Worm (Caenorhabditis elegans): Measurements from ENCODE around the gene magi-1.

The magi-1 gene

ce11 chrIV:11714739-11715138 is at the start of gene magi-1:
TSS of gene magi-1 (plus strand) at chrIV:11715039.
- TF ChIP-seq tbx-2 (tag; optimal IDR thresholded peaks at IDR 0.05): no peak
- no peak for TF ChIP-seq egl-27 (tag; optimal IDR thresholded peaks at IDR 0.05)
- no peak for TF ChIP-seq ztf-4 (tag; optimal IDR thresholded peaks at IDR 0.05)
- no peak for TF ChIP-seq elt-1 (tag; optimal IDR thresholded peaks at IDR 0.05)
- no peak for TF ChIP-seq ztf-11 (tag; optimal IDR thresholded peaks at IDR 0.05)
- TF ChIP-seq nhr-25 (tag; optimal IDR thresholded peaks at IDR 0.05): no peak

- TF ChIP-seq lin-15B (tag; optimal IDR thresholded peaks at IDR 0.05) (no peak), R02D3.7 (tag; optimal IDR thresholded peaks at IDR 0.05) (no peak), nhr-11 (tag; optimal IDR thresholded peaks at IDR 0.05) (no peak), ceh-28 (tag; optimal IDR thresholded peaks at IDR 0.05) (no peak), ceh-82 (tag; optimal IDR thresholded peaks at IDR 0.05) (no peak), zag-1 (tag; optimal IDR thresholded peaks at IDR 0.05) (no peak)
Observed at ce11 chrIV:11668001-11668400, 46.8 kb upstream of the magi-1 start, which contains the start of gene atg-4.2. TSS of gene atg-4.2 (plus strand) at chrIV:11668024.

ce11 chrIV:11673543-11673942 is 41.3 kb upstream of the magi-1 start, which contains the start of gene inx-8:
TSS of gene inx-8 (plus strand) at chrIV:11673843.
- TF ChIP-seq egl-5 (tag; optimal IDR thresholded peaks at IDR 0.05) (no peak), fkh-2 (tag; optimal IDR thresholded peaks at IDR 0.05) (no peak), nhr-25 (tag; optimal IDR thresholded peaks at IDR 0.05) (no peak), nhr-23 (tag; optimal IDR thresholded peaks at IDR 0.05) (no peak), nhr-67 (tag; optimal IDR thresholded peaks at IDR 0.05) (no peak), ztf-4 (tag; optimal IDR thresholded peaks at IDR 0.05) (no peak), nhr-12 (tag; optimal IDR thresholded peaks at IDR 0.05) (no peak), egl-27 (tag; optimal IDR thresholded peaks at IDR 0.05) (no peak), nhr-237 (tag; optimal IDR thresholded peaks at IDR 0.05) (no peak), pqm-1 (tag; optimal IDR thresholded peaks at IDR 0.05) (no peak), pha-4 (tag; optimal IDR thresholded peaks at IDR 0.05) (no peak), ama-1 (optimal IDR thresholded peaks at IDR 0.05) (no peak), nhr-76 (tag; optimal IDR thresholded peaks at IDR 0.05) (no peak), lin-39 (tag; optimal IDR thresholded peaks at IDR 0.05) (no peak), hmg-11 (tag; optimal IDR thresholded peaks at IDR 0.05) (no peak), sea-2 (GFP tag; optimal IDR thresholded peaks at IDR 0.05) (no peak), R02D3.7 (tag; optimal IDR thresholded peaks at IDR 0.05) (no peak), eor-1 (tag; optimal IDR thresholded peaks at IDR 0.05) (no peak), fos-1 (tag; optimal IDR thresholded peaks at IDR 0.05) (no peak), ceh-82 (tag; optimal IDR thresholded peaks at IDR 0.05) (no peak)

ce11 chrIV:11676054-11676453 is 38.8 kb upstream of the magi-1 start, which contains the start of gene inx-9:
TSS of gene inx-9 (plus strand) at chrIV:11676354.
- TF ChIP-seq nhr-23 (tag; optimal IDR thresholded peaks at IDR 0.05) (no peak), elt-2 (tag; optimal IDR thresholded peaks at IDR 0.05) (no peak), lin-15B (tag; optimal IDR thresholded peaks at IDR 0.05) (no peak), ceh-16 (tag; optimal IDR thresholded peaks at IDR 0.05) (no peak), nhr-43 (tag; optimal IDR thresholded peaks at IDR 0.05; ENCODE audit: poor library complexity, severe bottlenecking) (no peak), nhr-76 (tag; optimal IDR thresholded peaks at IDR 0.05) (no peak), nhr-67 (tag; optimal IDR thresholded peaks at IDR 0.05) (no peak), jun-1 (tag; optimal IDR thresholded peaks at IDR 0.05) (no peak), mml-1 (tag; optimal IDR thresholded peaks at IDR 0.05) (no peak), unc-62 (GFP tag; optimal IDR thresholded peaks at IDR 0.05) (no peak)

- TF ChIP-seq egl-27 (tag; optimal IDR thresholded peaks at IDR 0.05) (no peak), fkh-2 (tag; optimal IDR thresholded peaks at IDR 0.05) (no peak), ztf-11 (tag; optimal IDR thresholded peaks at IDR 0.05) (no peak), sea-2 (GFP tag; optimal IDR thresholded peaks at IDR 0.05) (no peak), nhr-28 (tag; optimal IDR thresholded peaks at IDR 0.05) (no peak), nhr-76 (tag; optimal IDR thresholded peaks at IDR 0.05) (no peak), pha-4 (tag; optimal IDR thresholded peaks at IDR 0.05) (no peak), nhr-77 (tag; optimal IDR thresholded peaks at IDR 0.05) (no peak), nhr-12 (tag; optimal IDR thresholded peaks at IDR 0.05) (no peak), elt-2 (tag; optimal IDR thresholded peaks at IDR 0.05) (no peak), ama-1 (optimal IDR thresholded peaks at IDR 0.05) (no peak), aly-2 (tag; optimal IDR thresholded peaks at IDR 0.05) (no peak), skn-1 (tag; optimal IDR thresholded peaks at IDR 0.05) (no peak), ceh-9 (tag; optimal IDR thresholded peaks at IDR 0.05) (no peak), mml-1 (tag; optimal IDR thresholded peaks at IDR 0.05) (no peak), pqm-1 (tag; optimal IDR thresholded peaks at IDR 0.05) (no peak), nhr-25 (tag; optimal IDR thresholded peaks at IDR 0.05) (no peak), tbx-2 (tag; optimal IDR thresholded peaks at IDR 0.05) (no peak), nhr-11 (tag; optimal IDR thresholded peaks at IDR 0.05) (no peak), mdl-1 (tag; optimal IDR thresholded peaks at IDR 0.05) (no peak)
Observed at ce11 chrIV:11681905-11682304, 32.9 kb upstream of the magi-1 start, which contains the start of gene ZK792.4. TSS of gene ZK792.4 (minus strand) at chrIV:11682005.

Data from whole organism, L3 larva.